Fruit fly (Drosophila melanogaster): ENCODE data around the gene PIG-F.
A peak's percentile ranks its signal among the peaks of the same experiment; 100 is the strongest.

Gene PIG-F

dm6 chr3L:19636821-19637460 lies 24.7 kb downstream of the PIG-F start (continued):
- peak; percentile 52 for TF ChIP-seq CG4820 (GFP tag; optimal IDR thresholded peaks at IDR 0.05)
- TF ChIP-seq Stat92E (GFP tag; optimal IDR thresholded peaks at IDR 0.05), result peak in 1 of 3 experiments; percentile 66
- no peak for TF ChIP-seq sr (GFP tag; IDR thresholded peaks at IDR 0.05)
- TF ChIP-seq CG8944 (GFP tag; optimal IDR thresholded peaks at IDR 0.05), result no peak
- TF ChIP-seq CG15601 (tag; optimal IDR thresholded peaks at IDR 0.05), result peak; percentile 82
- TF ChIP-seq sqz (GFP tag; optimal IDR thresholded peaks at IDR 0.05), result peak; percentile 23
- TF ChIP-seq CG3995 (GFP tag; optimal IDR thresholded peaks at IDR 0.05), result no peak
- peak; percentile 18 for TF ChIP-seq tin (GFP tag; optimal IDR thresholded peaks at IDR 0.05)
- TF ChIP-seq CG1603 (tag; optimal IDR thresholded peaks at IDR 0.05), result peak; percentile 52
- TF ChIP-seq CG6272 (GFP tag; IDR thresholded peaks at IDR 0.05), result no peak
- TF ChIP-seq CG5180 (GFP tag; optimal IDR thresholded peaks at IDR 0.05), result no peak
- TF ChIP-seq org-1 (GFP tag; optimal IDR thresholded peaks at IDR 0.05), result peak; percentile 50
- peak; percentile 48 for TF ChIP-seq Chrac-16 (GFP tag; optimal IDR thresholded peaks at IDR 0.05)
- TF ChIP-seq Vsx1 (GFP tag; optimal IDR thresholded peaks at IDR 0.05), result peak; percentile 13
- peak in 1 of 2 experiments; percentile 64 for TF ChIP-seq tll (GFP tag; optimal IDR thresholded peaks at IDR 0.05)
- peak; percentile 60 for TF ChIP-seq unpg (GFP tag; optimal IDR thresholded peaks at IDR 0.05)
- TF ChIP-seq tgo (GFP tag; IDR thresholded peaks at IDR 0.05), result peak; percentile 20; the same call in 1 of the 3 replicates
- peak; percentile 17 for TF ChIP-seq Abd-B (GFP tag; optimal IDR thresholded peaks at IDR 0.05)
- TF ChIP-seq CG6683 (GFP tag; optimal IDR thresholded peaks at IDR 0.05), result no peak
- peak; percentile 67 for TF ChIP-seq Ssrp (tag; optimal IDR thresholded peaks at IDR 0.05)
- TF ChIP-seq CG18599 (GFP tag; optimal IDR thresholded peaks at IDR 0.05), result no peak
- peak; percentile 89 for TF ChIP-seq sens (GFP tag)
- TF ChIP-seq CG4424 (GFP tag; optimal IDR thresholded peaks at IDR 0.05), result peak; percentile 60
- TF ChIP-seq MTF-1 (GFP tag; optimal IDR thresholded peaks at IDR 0.05; ENCODE audit: borderline replicate concordance), result no peak
- no peak for TF ChIP-seq CG14667 (GFP tag; IDR thresholded peaks at IDR 0.05)
- TF ChIP-seq CG31441 (GFP tag; IDR thresholded peaks at IDR 0.05), result peak; percentile 69
- peak; percentile 25 for TF ChIP-seq CG1529 (GFP tag; optimal IDR thresholded peaks at IDR 0.05)
- no peak for TF ChIP-seq Dref (GFP tag; IDR thresholded peaks at IDR 0.05)
- TF ChIP-seq H15 (GFP tag; IDR thresholded peaks at IDR 0.05), result no peak
- no peak for TF ChIP-seq CG1832 (GFP tag; optimal IDR thresholded peaks at IDR 0.05)
- peak; percentile 51 for TF ChIP-seq CG8388 (GFP tag; optimal IDR thresholded peaks at IDR 0.05)
- no peak for TF ChIP-seq Fer3 (tag; optimal IDR thresholded peaks at IDR 0.05)
- TF ChIP-seq dpn (GFP tag; optimal IDR thresholded peaks at IDR 0.05), result no peak
- TF ChIP-seq CG17361 (GFP tag; IDR thresholded peaks at IDR 0.05), result peak; percentile 87; the same call in 2 of the 3 replicates
- peak; percentile 69 for TF ChIP-seq grau (tag; optimal IDR thresholded peaks at IDR 0.05)
- TF ChIP-seq sim (GFP tag; IDR thresholded peaks at IDR 0.05), result no peak
- TF ChIP-seq CG17385 (GFP tag; optimal IDR thresholded peaks at IDR 0.05), result peak; percentile 40
- peak; percentile 19 for TF ChIP-seq CG12659 (GFP tag; optimal IDR thresholded peaks at IDR 0.05)
- peak; percentile 92 for TF ChIP-seq CG33557 (GFP tag; optimal IDR thresholded peaks at IDR 0.05)
- no peak for TF ChIP-seq Nf-YA (GFP tag; IDR thresholded peaks at IDR 0.05)
- TF ChIP-seq stwl (tag; optimal IDR thresholded peaks at IDR 0.05), result peak; percentile 35
- no peak for TF ChIP-seq sens-2 (GFP tag; IDR thresholded peaks at IDR 0.05)
- no peak for TF ChIP-seq CG12071 (GFP tag; optimal IDR thresholded peaks at IDR 0.05)
- TF ChIP-seq CG3407 (GFP tag; optimal IDR thresholded peaks at IDR 0.05), result peak; percentile 21
- TF ChIP-seq hbn (GFP tag; IDR thresholded peaks at IDR 0.05; ENCODE audit: partially characterized antibody), result no peak
- peak; percentile 80 for TF ChIP-seq CG16815 (GFP tag; optimal IDR thresholded peaks at IDR 0.05)
- TF ChIP-seq CG10979 (tag; optimal IDR thresholded peaks at IDR 0.05), result peak; percentile 91
- peak; percentile 59 for TF ChIP-seq Usf (GFP tag; optimal IDR thresholded peaks at IDR 0.05)
- no peak for TF ChIP-seq Ada2b (GFP tag; IDR thresholded peaks at IDR 0.05)

All from whole organism, embryonic.